Fruit fly (Drosophila melanogaster) whole organism, embryonic: Measurements from ENCODE around the gene Nckx30C.

Source experiments
- Aef1 ChIP-seq: fragments of 200-800 bp; sonication (Bioruptor generic); IDR thresholded peaks from 3 replicates; pipeline ENCODE4 v1.3.6; 2022; ENCODE audit warnings: missing biosample characterization, missing genetic modification characterization
- Antp ChIP-seq: fragments of 200-800 bp; sonication (Bioruptor generic); optimal IDR thresholded peaks from 3 replicates; lab custom pipeline; 2016; ENCODE audit warnings: missing biosample characterization, missing genetic modification characterization
- CG11085 ChIP-seq: fragments of 200-800 bp; sonication (Bioruptor generic); IDR thresholded peaks from 2 replicates; pipeline ENCODE4 v1.3.6; 2022; ENCODE audit warnings: missing biosample characterization, missing genetic modification characterization
- CG11695 ChIP-seq: fragments of 200-800 bp; sonication (Bioruptor generic); IDR thresholded peaks from 3 replicates; pipeline ENCODE4 v1.3.6; 2022; ENCODE audit warnings: missing biosample characterization, missing genetic modification characterization
- CG12299 ChIP-seq: fragments of 200-800 bp; sonication (Bioruptor generic); optimal IDR thresholded peaks from 2 replicates; lab custom pipeline; 2018; ENCODE audit warnings: missing biosample characterization, mild to moderate bottlenecking, missing genetic modification characterization
- CG1233 ChIP-seq: fragments of 200-800 bp; sonication (Bioruptor generic); optimal IDR thresholded peaks from 4 replicates; lab custom pipeline; 2018; ENCODE audit warnings: missing biosample characterization, mild to moderate bottlenecking, missing genetic modification characterization
- CG15011 ChIP-seq: fragments of 200-800 bp; sonication (Bioruptor generic); optimal IDR thresholded peaks from 3 replicates; lab custom pipeline; 2018; ENCODE audit warnings: missing biosample characterization, mild to moderate bottlenecking, missing genetic modification characterization
- CG15479 ChIP-seq: fragments of 200-800 bp; sonication (Bioruptor generic); optimal IDR thresholded peaks from 3 replicates; lab custom pipeline; 2019; ENCODE audit warnings: missing biosample characterization, mild to moderate bottlenecking, missing genetic modification characterization, moderate library complexity
- CG15514 ChIP-seq: fragments of 200-800 bp; sonication (Bioruptor generic); optimal IDR thresholded peaks from 3 replicates; lab custom pipeline; 2017; ENCODE audit warnings: missing biosample characterization, missing genetic modification characterization, mild to moderate bottlenecking, moderate library complexity, missing genetic modification reagents
- CG1602 ChIP-seq: fragments of 200-800 bp; sonication (Bioruptor generic); optimal IDR thresholded peaks from 3 replicates; lab custom pipeline; 2016; ENCODE audit warnings: missing biosample characterization, missing genetic modification characterization
- CG18476 ChIP-seq: fragments of 200-800 bp; sonication (Bioruptor generic); optimal IDR thresholded peaks from 2 replicates; lab custom pipeline; 2016; ENCODE audit warnings: missing biosample characterization, mild to moderate bottlenecking, missing genetic modification characterization
- CG2678 ChIP-seq: fragments of 200-800 bp; sonication (Bioruptor generic); optimal IDR thresholded peaks from 3 replicates; lab custom pipeline; 2019; ENCODE audit warnings: missing biosample characterization, mild to moderate bottlenecking, missing genetic modification characterization, moderate library complexity
- CG4360 ChIP-seq: fragments of 200-800 bp; sonication (Bioruptor generic); IDR thresholded peaks from 2 replicates; pipeline ENCODE4 v1.3.6; 2022; ENCODE audit warnings: missing biosample characterization, missing genetic modification characterization
- CG4820 ChIP-seq: fragments of 200-800 bp; sonication (Bioruptor generic); optimal IDR thresholded peaks from 3 replicates; lab custom pipeline; 2016; ENCODE audit warnings: missing biosample characterization, missing genetic modification characterization
- CG5180 ChIP-seq: fragments of 200-800 bp; sonication (Bioruptor generic); optimal IDR thresholded peaks from 3 replicates; lab custom pipeline; 2017; ENCODE audit warnings: missing biosample characterization, missing genetic modification characterization, mild to moderate bottlenecking, moderate library complexity, missing genetic modification reagents
- CG7839 ChIP-seq: fragments of 200-800 bp; sonication (Bioruptor generic); optimal IDR thresholded peaks from 3 replicates; lab custom pipeline; 2018; ENCODE audit warnings: missing biosample characterization, mild to moderate bottlenecking, missing genetic modification characterization, moderate library complexity
- CG8290 ChIP-seq, 3 experiments: fragments of 200-800 bp; sonication (Bioruptor generic); optimal IDR thresholded peaks; 2 replicates each; lab custom pipeline; 2016 to 2019; ENCODE audit warnings: missing biosample characterization in 3 of 3, missing genetic modification characterization in 3 of 3, mild to moderate bottlenecking in 2 of 3, moderate library complexity in 1 of 3
- CG9437 ChIP-seq: fragments of 200-800 bp; sonication (Bioruptor generic); optimal IDR thresholded peaks from 2 replicates; lab custom pipeline; 2018; ENCODE audit warnings: missing biosample characterization, mild to moderate bottlenecking, missing genetic modification characterization
- D ChIP-seq, 2 experiments: fragments of 200-800 bp in 1 of 2; fragments of >200 bp in 1 of 2; sonication (Bioruptor generic) in 1 of 2; optimal IDR thresholded peaks; 2 replicates in 1 of 2; 3 replicates in 1 of 2; lab custom pipeline; 2017; ENCODE audit warnings: mild to moderate bottlenecking in 1 of 2, missing biosample characterization in 1 of 2, missing genetic modification characterization in 1 of 2, missing genetic modification reagents in 1 of 2
- Dip3 ChIP-seq: fragments of 200-800 bp; sonication (Bioruptor generic); optimal IDR thresholded peaks from 3 replicates; lab custom pipeline; 2016; ENCODE audit warnings: missing biosample characterization, missing genetic modification characterization
- Drgx ChIP-seq: fragments of 200-800 bp; sonication (Bioruptor generic); IDR thresholded peaks from 2 replicates; pipeline ENCODE4 v1.3.6; 2022; ENCODE audit warnings: missing biosample characterization, missing genetic modification characterization
- Hey ChIP-seq: fragments of 200-800 bp; sonication (Bioruptor generic); optimal IDR thresholded peaks from 3 replicates; lab custom pipeline; 2018; ENCODE audit warnings: missing biosample characterization, mild to moderate bottlenecking, missing genetic modification characterization
- Hmr ChIP-seq: fragments of 200-800 bp; sonication (Bioruptor generic); optimal IDR thresholded peaks from 3 replicates; lab custom pipeline; 2017; ENCODE audit warnings: mild to moderate bottlenecking, missing biosample characterization, missing genetic modification reagents, missing genetic modification characterization
- Kr ChIP-seq: fragments of 200-800 bp; sonication (Bioruptor generic); optimal IDR thresholded peaks from 2 replicates; lab custom pipeline; 2017; ENCODE audit warnings: missing biosample characterization, mild to moderate bottlenecking, missing genetic modification characterization
- NC2β ChIP-seq: fragments of 200-800 bp; sonication (Bioruptor generic); optimal IDR thresholded peaks from 2 replicates; lab custom pipeline; 2016; ENCODE audit warnings: missing biosample characterization, missing genetic modification characterization
- Pdp1 ChIP-seq, 2 experiments: fragments of 200-800 bp; sonication (Bioruptor generic); optimal IDR thresholded peaks; 3 replicates each; lab custom pipeline; 2016; ENCODE audit warnings: missing biosample characterization in 2 of 2, missing genetic modification characterization in 2 of 2, mild to moderate bottlenecking in 1 of 2, moderate library complexity in 1 of 2
- Trl ChIP-seq, 3 experiments: fragments of >200 bp in 2 of 3; fragments of 200-800 bp in 1 of 3; sonication (Bioruptor generic) in 1 of 3; optimal IDR thresholded peaks; 2 replicates in 1 of 3; 3 replicates in 2 of 3; lab custom pipeline; 2016 to 2017; ENCODE audit warnings: missing biosample characterization in 1 of 3, missing genetic modification characterization in 1 of 3
- al ChIP-seq: fragments of 200-800 bp; sonication (Bioruptor generic); IDR thresholded peaks from 2 replicates; pipeline ENCODE4 v1.3.6; 2022; ENCODE audit warnings: missing biosample characterization, missing genetic modification characterization
- amos ChIP-seq: fragments of 200-800 bp; sonication (Bioruptor generic); IDR thresholded peaks from 2 replicates; pipeline ENCODE4 v1.3.6; 2022; ENCODE audit warnings: missing biosample characterization, missing genetic modification characterization; ENCODE audit not compliant: partially characterized antibody
- bsh ChIP-seq, 2 experiments: fragments of 200-800 bp; sonication (Bioruptor generic); optimal IDR thresholded peaks; 2 replicates each; lab custom pipeline; 2017 to 2018; ENCODE audit warnings: mild to moderate bottlenecking in 2 of 2, missing biosample characterization in 2 of 2, missing genetic modification characterization in 2 of 2, moderate library complexity in 1 of 2
- cwo ChIP-seq: fragments of 200-800 bp; sonication (Bioruptor generic); optimal IDR thresholded peaks from 3 replicates; lab custom pipeline; 2017; ENCODE audit warnings: missing biosample characterization, missing genetic modification characterization, mild to moderate bottlenecking, moderate library complexity, missing genetic modification reagents
- eve ChIP-seq, 2 experiments: fragments of >200 bp; optimal IDR thresholded peaks; 2 replicates each; lab custom pipeline; 2017; ENCODE audit warnings: missing biosample characterization in 2 of 2, missing genetic modification characterization in 2 of 2
- hth ChIP-seq: fragments of >200 bp; optimal IDR thresholded peaks from 2 replicates; lab custom pipeline; 2017; ENCODE audit warnings: inconsistent platforms
- jumu ChIP-seq: fragments of 200-800 bp; sonication (Bioruptor generic); optimal IDR thresholded peaks from 3 replicates; lab custom pipeline; 2016; ENCODE audit warnings: missing biosample characterization, missing genetic modification characterization
- kah ChIP-seq: fragments of 200-800 bp; sonication (Bioruptor generic); optimal IDR thresholded peaks from 2 replicates; lab custom pipeline; 2018; ENCODE audit warnings: missing biosample characterization, mild to moderate bottlenecking, missing genetic modification characterization
- lab ChIP-seq: fragments of 200-800 bp; sonication (Bioruptor generic); optimal IDR thresholded peaks from 3 replicates; lab custom pipeline; 2017; ENCODE audit warnings: missing biosample characterization, missing genetic modification characterization, mild to moderate bottlenecking, moderate library complexity, missing genetic modification reagents
- lola ChIP-seq, 3 experiments: fragments of >200 bp in 2 of 3; fragments of 200-800 bp in 1 of 3; sonication (Bioruptor generic) in 1 of 3; optimal IDR thresholded peaks; 2 replicates each; lab custom pipeline; 2017 to 2019; ENCODE audit warnings: missing biosample characterization in 3 of 3, missing genetic modification characterization in 3 of 3, mild to moderate bottlenecking in 1 of 3, moderate library complexity in 1 of 3
- mld ChIP-seq: fragments of 200-800 bp; sonication (Bioruptor generic); IDR thresholded peaks from 3 replicates; pipeline ENCODE4 v1.3.6; 2022; ENCODE audit warnings: missing biosample characterization, missing genetic modification characterization; ENCODE audit not compliant: partially characterized antibody
- nom ChIP-seq: fragments of 200-800 bp; sonication (Bioruptor generic); optimal IDR thresholded peaks from 2 replicates; lab custom pipeline; 2017; ENCODE audit warnings: missing biosample characterization, missing genetic modification characterization, mild to moderate bottlenecking, moderate library complexity, missing genetic modification reagents
- oc ChIP-seq: fragments of 200-800 bp; sonication (Bioruptor generic); optimal IDR thresholded peaks from 2 replicates; lab custom pipeline; 2018; ENCODE audit warnings: missing biosample characterization, mild to moderate bottlenecking, missing genetic modification characterization, moderate library complexity
- sd ChIP-seq: fragments of 200-800 bp; sonication (Bioruptor generic); optimal IDR thresholded peaks from 3 replicates; lab custom pipeline; 2018; ENCODE audit warnings: missing biosample characterization, mild to moderate bottlenecking, missing genetic modification characterization, moderate library complexity
- slp2 ChIP-seq: fragments of 200-800 bp; sonication (Bioruptor generic); optimal IDR thresholded peaks from 2 replicates; lab custom pipeline; 2016; ENCODE audit warnings: missing biosample characterization, missing genetic modification characterization
- sob ChIP-seq: fragments of 200-800 bp; sonication (Bioruptor generic); IDR thresholded peaks from 2 replicates; pipeline ENCODE4 v1.3.6; 2022; ENCODE audit warnings: missing biosample characterization, missing genetic modification characterization
- tll ChIP-seq, 2 experiments: fragments of 200-800 bp in 1 of 2; fragments of >200 bp in 1 of 2; sonication (Bioruptor generic) in 1 of 2; optimal IDR thresholded peaks; 2 replicates each; lab custom pipeline; 2017 to 2019; ENCODE audit warnings: missing biosample characterization in 2 of 2, missing genetic modification characterization in 2 of 2, mild to moderate bottlenecking in 1 of 2, moderate library complexity in 1 of 2
- unc-4 ChIP-seq: fragments of 200-800 bp; sonication (Bioruptor generic); IDR thresholded peaks from 2 replicates; pipeline ENCODE4 v1.3.6; 2022; ENCODE audit warnings: missing biosample characterization, missing genetic modification characterization; ENCODE audit not compliant: partially characterized antibody
- zen ChIP-seq: fragments of 200-800 bp; sonication (Bioruptor generic); optimal IDR thresholded peaks from 3 replicates; lab custom pipeline; 2018; ENCODE audit warnings: missing biosample characterization, mild to moderate bottlenecking, missing genetic modification characterization, moderate library complexity

The Nckx30C gene

dm6 chr2L:9705872-9706317 lies 40.4 kb downstream of the Nckx30C start, which contains the start of gene CG31710 (continued):
- TF ChIP-seq sob (GFP tag; lab: Robert Waterston, UW) (peak; percentile 28; the same call in 1 of the 2 replicates), CG8290 (GFP tag; optimal IDR thresholded peaks at IDR 0.05; lab: Kevin White, UChicago) (no peak), CG8290 (tag; optimal IDR thresholded peaks at IDR 0.05; lab: Kevin White, UChicago) (peak in 1 of 2 experiments; percentile 45), bsh (GFP tag; optimal IDR thresholded peaks at IDR 0.05; lab: Kevin White, UChicago) (peak in 1 of 2 experiments; percentile 45), CG11695 (GFP tag; lab: Robert Waterston, UW) (peak; percentile 7; the same call in 1 of the 3 replicates), CG15514 (GFP tag; lab: Kevin White, UChicago) (peak; percentile 20), CG2678 (tag; lab: Kevin White, UChicago) (peak; percentile 23), sd (tag; lab: Kevin White, UChicago) (peak; percentile 42), nom (GFP tag; lab: Kevin White, UChicago) (peak; percentile 40), Trl (optimal IDR thresholded peaks at IDR 0.05; lab: Kevin White, UChicago) (peak; percentile 39 to 59), Trl (GFP tag; optimal IDR thresholded peaks at IDR 0.05; lab: Kevin White, UChicago) (peak; percentile 5), NC2β (GFP tag; lab: Kevin White, UChicago) (peak; percentile 20)

- TF ChIP-seq lab (GFP tag; lab: Kevin White, UChicago): no peak
- no peak for TF ChIP-seq cwo (GFP tag; lab: Kevin White, UChicago)
- peak; percentile 59 for TF ChIP-seq zen (tag; lab: Kevin White, UChicago)
- no peak for TF ChIP-seq Hmr
- no peak for TF ChIP-seq al
- no peak for TF ChIP-seq Antp (GFP tag; lab: Kevin White, UChicago)
- peak in 1 of 2 experiments; percentile 38 for TF ChIP-seq tll (GFP tag; optimal IDR thresholded peaks at IDR 0.05; lab: Kevin White, UChicago)
- TF ChIP-seq CG15011: no peak
- no peak for TF ChIP-seq Hey (tag; lab: Kevin White, UChicago)
- no peak for TF ChIP-seq unc-4
- TF ChIP-seq CG15479 (GFP tag; lab: Kevin White, UChicago): peak; percentile 97
- no peak for TF ChIP-seq amos (GFP tag; lab: Robert Waterston, UW)
- TF ChIP-seq jumu: no peak
- no peak for TF ChIP-seq Aef1
- no peak for TF ChIP-seq CG9437 (GFP tag; lab: Kevin White, UChicago)
- TF ChIP-seq CG4820 (GFP tag; lab: Kevin White, UChicago): no peak
- TF ChIP-seq CG12299 (tag; lab: Kevin White, UChicago): no peak
- no peak for TF ChIP-seq Drgx (GFP tag; lab: Robert Waterston, UW)
- TF ChIP-seq Pdp1 (GFP tag; optimal IDR thresholded peaks at IDR 0.05; lab: Kevin White, UChicago): peak in 1 of 2 experiments; percentile 32
- no peak for TF ChIP-seq hth (lab: Kevin White, UChicago)
- no peak for TF ChIP-seq CG18476 (GFP tag; lab: Kevin White, UChicago)
- TF ChIP-seq lola (GFP tag; optimal IDR thresholded peaks at IDR 0.05; lab: Kevin White, UChicago): no peak
- TF ChIP-seq CG4360 (GFP tag; lab: Robert Waterston, UW): no peak
- no peak for TF ChIP-seq kah (GFP tag; lab: Kevin White, UChicago)
- no peak for TF ChIP-seq Kr (GFP tag; lab: Kevin White, UChicago)
- TF ChIP-seq mld: no peak
- TF ChIP-seq CG1233 (GFP tag; lab: Kevin White, UChicago): no peak
- no peak for TF ChIP-seq CG1602 (GFP tag; lab: Kevin White, UChicago)
- no peak for TF ChIP-seq oc (tag; lab: Kevin White, UChicago)
- no peak for TF ChIP-seq eve (GFP tag; optimal IDR thresholded peaks at IDR 0.05; lab: Kevin White, UChicago)
- no peak for TF ChIP-seq slp2 (GFP tag; lab: Kevin White, UChicago)
- no peak for TF ChIP-seq CG7839
- no peak for TF ChIP-seq CG5180 (GFP tag; lab: Kevin White, UChicago)
- TF ChIP-seq CG11085 (GFP tag; lab: Robert Waterston, UW): no peak
- TF ChIP-seq Dip3 (GFP tag; lab: Kevin White, UChicago): no peak
- TF ChIP-seq D (optimal IDR thresholded peaks at IDR 0.05; lab: Kevin White, UChicago): peak; percentile 58
- no peak for TF ChIP-seq D (GFP tag; optimal IDR thresholded peaks at IDR 0.05; lab: Kevin White, UChicago)
Measured at dm6 chr2L:9705291-9705690, 41.0 kb downstream of the Nckx30C start.
